Worm (Caenorhabditis elegans) whole organism, L3 larva: Measurements from ENCODE around the gene Y54F10BM.13.

Experiments used
- ZK546.5 ChIP-seq: sonication (generic microtip); optimal IDR thresholded peaks from 2 replicates; lab custom pipeline; 2017; ENCODE audit warnings: missing biosample characterization, missing genetic modification characterization
- aly-2 ChIP-seq: fragments of 150-350 bp; optimal IDR thresholded peaks from 2 replicates; lab custom pipeline; 2014; ENCODE audit warnings: missing biosample characterization, missing genetic modification characterization
- ama-1 ChIP-seq: fragments of 150-350 bp; optimal IDR thresholded peaks from 2 replicates; lab custom pipeline; 2018
- fos-1 ChIP-seq: fragments of 150-350 bp; optimal IDR thresholded peaks from 2 replicates; lab custom pipeline; 2014; ENCODE audit warnings: missing biosample characterization, missing genetic modification characterization
- mdl-1 ChIP-seq: fragments of 150-350 bp; optimal IDR thresholded peaks from 2 replicates; lab custom pipeline; 2014; ENCODE audit warnings: missing biosample characterization, missing genetic modification characterization
- nfya-1 ChIP-seq: sonication (generic microtip); optimal IDR thresholded peaks from 2 replicates; lab custom pipeline; 2017; ENCODE audit warnings: missing genetic modification characterization, mild to moderate bottlenecking, missing compliant biosample characterization, antibody characterized with exemption, moderate library complexity; ENCODE audit not compliant: insufficient read depth
- nhr-12 ChIP-seq: fragments of 150-350 bp; optimal IDR thresholded peaks from 2 replicates; lab custom pipeline; 2014; ENCODE audit warnings: missing biosample characterization, missing genetic modification characterization
- nhr-76 ChIP-seq: fragments of 150-350 bp; sonication (generic microtip); optimal IDR thresholded peaks from 5 replicates; lab custom pipeline; 2014; ENCODE audit warnings: missing biosample characterization, missing genetic modification characterization
- nhr-77 ChIP-seq: fragments of 150-350 bp; optimal IDR thresholded peaks from 2 replicates; lab custom pipeline; 2014; ENCODE audit warnings: missing biosample characterization, missing genetic modification characterization
- pha-4 ChIP-seq: fragments of 150-350 bp; optimal IDR thresholded peaks from 2 replicates; lab custom pipeline; 2014; ENCODE audit warnings: missing biosample characterization, missing genetic modification reagents, missing genetic modification characterization
- sea-2 ChIP-seq: fragments of 150-350 bp; sonication (generic microtip); optimal IDR thresholded peaks from 4 replicates; lab custom pipeline; 2014; ENCODE audit warnings: missing biosample characterization, missing genetic modification reagents, missing genetic modification characterization
- tbx-2 ChIP-seq: sonication (generic microtip); optimal IDR thresholded peaks from 2 replicates; lab custom pipeline; 2016; ENCODE audit warnings: mild to moderate bottlenecking, missing genetic modification characterization, missing compliant biosample characterization
- unc-39 ChIP-seq: sonication (generic microtip); optimal IDR thresholded peaks from 4 replicates; lab custom pipeline; 2017; ENCODE audit warnings: missing biosample characterization, missing genetic modification characterization
- ztf-11 ChIP-seq: fragments of 150-350 bp; optimal IDR thresholded peaks from 2 replicates; lab custom pipeline; 2014; ENCODE audit warnings: missing biosample characterization, missing genetic modification characterization

DNA sequence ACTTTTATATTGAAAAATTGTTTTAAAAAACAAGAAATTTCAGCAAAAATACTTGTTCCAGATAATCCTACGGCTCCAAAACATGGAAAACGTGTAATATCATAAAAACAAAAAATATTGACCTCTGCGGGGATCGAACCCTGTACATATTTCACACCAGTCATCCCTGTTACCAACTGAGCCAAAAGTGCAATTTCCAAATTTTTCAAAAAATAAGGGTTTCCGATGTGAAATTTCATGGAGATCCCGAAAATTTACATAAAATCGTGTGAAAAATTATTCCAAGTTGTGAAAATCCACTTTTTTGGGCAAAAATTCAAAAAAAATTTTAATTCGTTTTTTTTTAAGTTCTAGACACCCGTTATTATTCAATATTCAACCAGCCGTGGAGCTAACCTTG is 26.7 kb downstream of the Y54F10BM.13 start:
- TF ChIP-seq ztf-11 (no peak), fos-1 (no peak), nhr-77 (tag; lab: Kevin White, UChicago) (no peak), mdl-1 (no peak), nhr-76 (tag; lab: Kevin White, UChicago) (no peak), nhr-12 (tag; lab: Kevin White, UChicago) (no peak), unc-39 (tag; lab: Kevin White, UChicago) (no peak), tbx-2 (tag; lab: Kevin White, UChicago) (no peak), ZK546.5 (no peak), ama-1 (lab: Kevin White, UChicago) (no peak), pha-4 (tag; lab: Kevin White, UChicago) (no peak), sea-2 (no peak), aly-2 (tag; lab: Kevin White, UChicago) (no peak), nfya-1 (tag; lab: Kevin White, UChicago) (no peak)
